Worm (Caenorhabditis elegans) whole organism, late embryonic: Measurements from ENCODE around the gene K02D10.4.

Source experiments
- C08G9.2 ChIP-seq: sonication (generic microtip); optimal IDR thresholded peaks from 2 replicates; lab custom pipeline; 2016; ENCODE audit warnings: mild to moderate bottlenecking, missing genetic modification characterization, moderate library complexity, missing compliant biosample characterization
- F13H6.1 ChIP-seq: sonication (generic microtip); optimal IDR thresholded peaks from 2 replicates; lab custom pipeline; 2016; ENCODE audit warnings: missing genetic modification characterization, missing compliant biosample characterization
- T23F11.4 ChIP-seq: fragments of 200-800 bp; sonication (Bioruptor generic); optimal IDR thresholded peaks from 2 replicates; lab custom pipeline; 2018; ENCODE audit warnings: mild to moderate bottlenecking, missing genetic modification characterization, missing compliant biosample characterization
- ama-1 ChIP-seq: fragments of 150-350 bp; optimal IDR thresholded peaks from 2 replicates; lab custom pipeline; 2014
- ceh-30 ChIP-seq: fragments of 150-350 bp; optimal IDR thresholded peaks from 2 replicates; lab custom pipeline; 2014; ENCODE audit warnings: missing biosample characterization, missing genetic modification characterization
- elt-2 ChIP-seq: sonication (generic microtip); optimal IDR thresholded peaks from 2 replicates; lab custom pipeline; 2016; ENCODE audit warnings: missing genetic modification reagents, missing genetic modification characterization, missing compliant biosample characterization
- gmeb-2 ChIP-seq: sonication (generic microtip); optimal IDR thresholded peaks from 2 replicates; lab custom pipeline; 2016; ENCODE audit warnings: missing genetic modification characterization, inconsistent platforms, missing compliant biosample characterization
- nhr-11 ChIP-seq: fragments of 150-350 bp; optimal IDR thresholded peaks from 2 replicates; lab custom pipeline; 2014; ENCODE audit warnings: missing biosample characterization, missing genetic modification characterization
- npax-4 ChIP-seq: sonication (generic microtip); optimal IDR thresholded peaks from 2 replicates; lab custom pipeline; 2016; ENCODE audit warnings: missing genetic modification characterization, missing compliant biosample characterization
- pqm-1 ChIP-seq: sonication (generic microtip); optimal IDR thresholded peaks from 2 replicates; lab custom pipeline; 2016; ENCODE audit warnings: missing genetic modification characterization, missing compliant biosample characterization
- unc-86 ChIP-seq: sonication (generic microtip); optimal IDR thresholded peaks from 2 replicates; lab custom pipeline; 2016; ENCODE audit warnings: missing genetic modification characterization, missing compliant biosample characterization

ce11 chrIII:8801352-8801863, 21.6 kb upstream of the K02D10.4 start:
- no peak for TF ChIP-seq C08G9.2
- no peak for TF ChIP-seq nhr-11 (tag; lab: Kevin White, UChicago)
- no peak for TF ChIP-seq F13H6.1
- no peak for TF ChIP-seq elt-2
- TF ChIP-seq T23F11.4 (GFP tag; lab: Kevin White, UChicago) = no peak
- no peak for TF ChIP-seq npax-4
- TF ChIP-seq pqm-1 (tag; lab: Kevin White, UChicago) = no peak
- TF ChIP-seq ama-1 (lab: Kevin White, UChicago) = no peak
- no peak for TF ChIP-seq gmeb-2
- TF ChIP-seq unc-86 (tag; lab: Kevin White, UChicago) = no peak
- TF ChIP-seq ceh-30 (tag; lab: Kevin White, UChicago) = no peak
